Fruit fly (Drosophila melanogaster): ENCODE results near the gene vri.

Gene vri

DNA sequence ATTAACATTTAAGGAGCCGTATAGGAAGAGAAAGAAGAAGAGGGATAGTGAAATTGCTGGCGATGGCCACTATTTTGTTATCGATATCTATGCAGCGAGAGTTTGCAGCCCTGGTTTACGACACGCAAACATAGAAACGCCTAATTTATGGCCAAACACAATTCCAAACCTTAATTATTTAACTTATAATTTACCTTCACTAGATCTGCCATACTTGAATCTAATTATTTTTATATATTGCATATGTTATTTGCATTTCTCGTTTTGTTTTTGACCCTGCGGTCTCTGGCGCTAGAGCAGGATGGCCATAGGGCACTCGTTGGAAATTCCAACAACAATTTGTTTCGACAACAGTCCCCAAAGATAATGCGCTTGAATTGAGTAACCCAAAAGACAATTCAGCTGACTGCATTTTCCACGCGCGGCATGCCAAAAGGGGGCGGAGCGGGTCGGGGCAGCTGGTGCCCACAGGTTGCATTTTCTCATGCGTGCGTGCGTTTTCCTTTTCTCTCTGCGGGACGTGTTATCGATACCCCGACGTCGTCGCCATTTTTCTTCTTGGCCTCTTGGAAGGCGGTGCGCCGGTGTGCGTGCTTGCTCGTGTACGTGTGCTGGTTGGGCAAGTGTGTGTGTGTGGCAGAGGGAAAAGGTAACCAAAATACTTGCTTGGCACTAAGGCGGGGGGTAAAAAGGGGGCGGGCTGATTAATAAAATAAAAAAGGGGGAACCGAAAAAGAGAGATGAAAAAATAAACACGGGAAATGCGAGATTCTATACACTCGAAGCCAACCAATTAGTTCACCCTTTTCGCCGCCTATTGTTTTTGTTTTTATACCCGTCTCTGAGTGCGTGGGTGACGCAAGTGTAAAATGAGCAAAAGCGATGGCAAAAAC, 36.5 kb downstream of the vri start (continued):
- TF ChIP-seq HLHmδ (GFP tag; optimal IDR thresholded peaks at IDR 0.05), result peak; percentile 10
- peak; percentile 69 for TF ChIP-seq bbx (GFP tag; IDR thresholded peaks at IDR 0.05; ENCODE audit: partially characterized antibody)
- TF ChIP-seq en (GFP tag; optimal IDR thresholded peaks at IDR 0.05), result no peak
- TF ChIP-seq pan (optimal IDR thresholded peaks at IDR 0.05), result no peak
- peak in 1 of 2 experiments; percentile 72 for TF ChIP-seq pan (GFP tag; optimal IDR thresholded peaks at IDR 0.05 in 1 of 2, IDR thresholded peaks at IDR 0.05 in 1 of 2)
- TF ChIP-seq Oli (tag; optimal IDR thresholded peaks at IDR 0.05), result no peak
- TF ChIP-seq CG2678 (tag; optimal IDR thresholded peaks at IDR 0.05), result no peak
- TF ChIP-seq CG8359 (GFP tag; optimal IDR thresholded peaks at IDR 0.05; ENCODE audit: borderline replicate concordance), result no peak
- TF ChIP-seq bowl (GFP tag; IDR thresholded peaks at IDR 0.05), result peak; percentile 37; the same call in 1 of the 2 replicates
- TF ChIP-seq chif (GFP tag; optimal IDR thresholded peaks at IDR 0.05), result peak in 1 of 2 experiments; percentile 10
- TF ChIP-seq CG10147 (GFP tag; optimal IDR thresholded peaks at IDR 0.05), result no peak
- TF ChIP-seq lab (GFP tag; optimal IDR thresholded peaks at IDR 0.05), result no peak
- peak; percentile 25 for TF ChIP-seq bcd (GFP tag; optimal IDR thresholded peaks at IDR 0.05)
- no peak for TF ChIP-seq cato (GFP tag; optimal IDR thresholded peaks at IDR 0.05; ENCODE audit: borderline replicate concordance)
- TF ChIP-seq Dbx (GFP tag; IDR thresholded peaks at IDR 0.05), result peak; percentile 77; the same call in 2 of the 3 replicates
- no peak for TF ChIP-seq CrebB (tag; optimal IDR thresholded peaks at IDR 0.05)
- peak; percentile 19 for TF ChIP-seq CG10543 (GFP tag; optimal IDR thresholded peaks at IDR 0.05)
- no peak for TF ChIP-seq CG12219 (GFP tag; optimal IDR thresholded peaks at IDR 0.05)
- peak; percentile 10 for TF ChIP-seq ems (GFP tag; optimal IDR thresholded peaks at IDR 0.05)
- TF ChIP-seq hb (GFP tag; IDR thresholded peaks at IDR 0.05; ENCODE audit: partially characterized antibody), result no peak
- TF ChIP-seq pita (GFP tag; optimal IDR thresholded peaks at IDR 0.05), result no peak
- TF ChIP-seq CG5953 (GFP tag; IDR thresholded peaks at IDR 0.05), result peak; percentile 45; the same call in 1 of the 2 replicates
- peak; percentile 55 for TF ChIP-seq Bgb (GFP tag; IDR thresholded peaks at IDR 0.05; ENCODE audit: partially characterized antibody)
- TF ChIP-seq CG42726 (GFP tag; IDR thresholded peaks at IDR 0.05; ENCODE audit: partially characterized antibody), result peak; percentile 42; the same call in 1 of the 2 replicates
- TF ChIP-seq CG31388 (GFP tag; optimal IDR thresholded peaks at IDR 0.05), result no peak
- TF ChIP-seq CG31441 (GFP tag; IDR thresholded peaks at IDR 0.05), result no peak
- TF ChIP-seq CG14860 (GFP tag; IDR thresholded peaks at IDR 0.05; ENCODE audit: partially characterized antibody), result peak; percentile 73
- TF ChIP-seq NFAT (GFP tag; IDR thresholded peaks at IDR 0.05), result peak; percentile 81
- no peak for TF ChIP-seq ham (GFP tag; IDR thresholded peaks at IDR 0.05)
- no peak for TF ChIP-seq CG12299 (tag; optimal IDR thresholded peaks at IDR 0.05)
- TF ChIP-seq ranshi (GFP tag; IDR thresholded peaks at IDR 0.05), result no peak; the same call in 1 of the 2 replicates
- TF ChIP-seq ATbp (GFP tag; optimal IDR thresholded peaks at IDR 0.05), result no peak
- no peak for TF ChIP-seq Camta (GFP tag; optimal IDR thresholded peaks at IDR 0.05)
- no peak for TF ChIP-seq CG13296 (GFP tag; optimal IDR thresholded peaks at IDR 0.05)
- peak; percentile 85 for TF ChIP-seq YL-1 (GFP tag; optimal IDR thresholded peaks at IDR 0.05)
- peak; percentile 25 for TF ChIP-seq CG13424 (tag; optimal IDR thresholded peaks at IDR 0.05)
- no peak for TF ChIP-seq z (GFP tag; IDR thresholded peaks at IDR 0.05)
- TF ChIP-seq Mes4 (GFP tag; optimal IDR thresholded peaks at IDR 0.05), result no peak
- peak; percentile 81 for TF ChIP-seq Rfx (GFP tag; IDR thresholded peaks at IDR 0.05)
- TF ChIP-seq schlank (tag; optimal IDR thresholded peaks at IDR 0.05), result no peak
- TF ChIP-seq Ets65A (GFP tag), result peak; percentile 35
- peak; percentile 18 for TF ChIP-seq fu2 (GFP tag; optimal IDR thresholded peaks at IDR 0.05)
- TF ChIP-seq CG15479 (GFP tag; optimal IDR thresholded peaks at IDR 0.05), result no peak
- no peak for TF ChIP-seq CG4854 (GFP tag; optimal IDR thresholded peaks at IDR 0.05)
- TF ChIP-seq lmd (GFP tag; IDR thresholded peaks at IDR 0.05), result peak; percentile 62
- TF ChIP-seq sisA (GFP tag; IDR thresholded peaks at IDR 0.05), result peak; percentile 60
- peak; percentile 37 for TF ChIP-seq nmo (GFP tag; optimal IDR thresholded peaks at IDR 0.05)
- TF ChIP-seq hth (optimal IDR thresholded peaks at IDR 0.05), result no peak

Measured in whole organism, embryonic.